Worm (Caenorhabditis elegans) whole organism, L1 larva: Measurements from ENCODE around the gene T22B7.7.

Experiments used
- fkh-4 ChIP-seq: sonication (generic microtip); optimal IDR thresholded peaks from 2 replicates; lab custom pipeline; 2016; ENCODE audit warnings: missing compliant biosample characterization, missing genetic modification characterization, borderline replicate concordance
- nhr-11 ChIP-seq: fragments of 150-350 bp; optimal IDR thresholded peaks from 2 replicates; lab custom pipeline; 2014; ENCODE audit warnings: missing biosample characterization, missing genetic modification characterization

- TF ChIP-seq nhr-11 (no peak), fkh-4 (tag; lab: Kevin White, UChicago) (no peak)
Measured at ce11 chrX:5605049-5605448, 48.8 kb downstream of the T22B7.7 start.
